Worm (Caenorhabditis elegans) whole organism, young adult: ENCODE results near the gene F14H8.5.
A peak's percentile ranks its signal among the peaks of the same experiment; 100 is the strongest.

Experiments
- C17E4.6 ChIP-seq: fragments of 200-800 bp; sonication (Bioruptor generic); IDR thresholded peaks from 2 replicates; pipeline ENCODE4 v1.3.6; 2022; ENCODE audit warnings: missing genetic modification reagents, missing genetic modification characterization, missing compliant biosample characterization
- F57A8.1 ChIP-seq: fragments of 200-800 bp; sonication (Bioruptor generic); optimal IDR thresholded peaks from 2 replicates; lab custom pipeline; 2018; ENCODE audit warnings: mild to moderate bottlenecking, missing genetic modification characterization, moderate library complexity, missing compliant biosample characterization
- K11D2.4 ChIP-seq: fragments of 200-800 bp; sonication (Bioruptor generic); IDR thresholded peaks from 2 replicates; pipeline ENCODE4 v1.3.6; 2022; ENCODE audit warnings: missing genetic modification reagents, missing genetic modification characterization, missing compliant biosample characterization
- T07F8.4 ChIP-seq: sonication (generic microtip); optimal IDR thresholded peaks from 2 replicates; lab custom pipeline; 2016; ENCODE audit warnings: mild to moderate bottlenecking, missing genetic modification characterization, moderate library complexity, missing compliant biosample characterization
- T26A5.8 ChIP-seq: sonication (generic microtip); optimal IDR thresholded peaks from 2 replicates; lab custom pipeline; 2016; ENCODE audit warnings: missing genetic modification characterization, missing compliant biosample characterization
- Y67H2A.10 ChIP-seq: fragments of 200-800 bp; sonication (Bioruptor generic); conservative IDR thresholded peaks from 2 replicates; pipeline ENCODE4 v1.3.6; 2022; ENCODE audit warnings: missing genetic modification reagents, missing genetic modification characterization, missing compliant biosample characterization
- Y79H2A.3 ChIP-seq: fragments of 200-800 bp; sonication (Bioruptor generic); conservative IDR thresholded peaks from 2 replicates; pipeline ENCODE4 v1.3.6; 2022; ENCODE audit warnings: missing genetic modification reagents, missing genetic modification characterization, missing compliant biosample characterization
- Y95B8A.8 ChIP-seq: fragments of 200-800 bp; sonication (Bioruptor generic); IDR thresholded peaks from 2 replicates; pipeline ENCODE4 v1.3.6; 2022; ENCODE audit warnings: missing genetic modification reagents, missing genetic modification characterization, missing compliant biosample characterization
- ama-1 ChIP-seq, 3 experiments: fragments of 150-350 bp in 1 of 3; sonication (generic microtip) in 2 of 3; optimal IDR thresholded peaks; 2 replicates each; lab custom pipeline; 2014 to 2018; ENCODE audit warnings: missing biosample characterization in 2 of 3, missing genetic modification characterization in 2 of 3, missing genetic modification reagents in 2 of 3
- aptf-3 ChIP-seq: fragments of 200-800 bp; sonication (Bioruptor generic); IDR thresholded peaks from 2 replicates; pipeline ENCODE4 v1.3.6; 2022; ENCODE audit warnings: missing genetic modification characterization, missing compliant biosample characterization
- attf-3 ChIP-seq: fragments of 200-800 bp; sonication (Bioruptor generic); conservative IDR thresholded peaks from 2 replicates; pipeline ENCODE4 v1.3.6; 2022; ENCODE audit warnings: missing genetic modification reagents, missing genetic modification characterization, missing compliant biosample characterization
- attf-5 ChIP-seq: fragments of 200-800 bp; sonication (Bioruptor generic); optimal IDR thresholded peaks from 2 replicates; lab custom pipeline; 2018; ENCODE audit warnings: mild to moderate bottlenecking, missing genetic modification characterization, missing compliant biosample characterization
- attf-6 ChIP-seq: fragments of 200-800 bp; sonication (Bioruptor generic); IDR thresholded peaks from 2 replicates; pipeline ENCODE4 v1.3.6; 2022; ENCODE audit warnings: missing genetic modification reagents, missing genetic modification characterization, missing compliant biosample characterization
- ceh-100 ChIP-seq: fragments of 200-800 bp; sonication (Bioruptor generic); IDR thresholded peaks from 2 replicates; pipeline ENCODE4 v1.3.6; 2022; ENCODE audit warnings: missing genetic modification reagents, missing genetic modification characterization, missing compliant biosample characterization
- ceh-79 ChIP-seq: sonication (generic microtip); optimal IDR thresholded peaks from 2 replicates; lab custom pipeline; 2017; ENCODE audit warnings: mild to moderate bottlenecking, missing genetic modification characterization, missing compliant biosample characterization
- chd-7 ChIP-seq: sonication (generic microtip); optimal IDR thresholded peaks from 2 replicates; lab custom pipeline; 2016; ENCODE audit warnings: mild to moderate bottlenecking, missing genetic modification characterization, moderate library complexity, missing compliant biosample characterization
- dpff-1 ChIP-seq: sonication (generic microtip); optimal IDR thresholded peaks from 2 replicates; lab custom pipeline; 2017; ENCODE audit warnings: mild to moderate bottlenecking, missing genetic modification characterization, missing compliant biosample characterization
- dpl-1 ChIP-seq: fragments of 150-350 bp; optimal IDR thresholded peaks from 2 replicates; lab custom pipeline; 2014; ENCODE audit warnings: missing biosample characterization, missing genetic modification reagents, missing genetic modification characterization
- egl-18 ChIP-seq: fragments of 200-800 bp; sonication (Bioruptor generic); IDR thresholded peaks from 2 replicates; pipeline ENCODE4 v1.3.6; 2022; ENCODE audit warnings: missing genetic modification reagents, missing genetic modification characterization, missing compliant biosample characterization
- egl-44 ChIP-seq: fragments of 200-800 bp; sonication (Bioruptor generic); IDR thresholded peaks from 2 replicates; pipeline ENCODE4 v1.3.6; 2022; ENCODE audit warnings: missing genetic modification reagents, missing genetic modification characterization, missing compliant biosample characterization
- ekl-4 ChIP-seq: fragments of 200-800 bp; sonication (Bioruptor generic); IDR thresholded peaks from 2 replicates; pipeline ENCODE4 v1.3.6; 2022; ENCODE audit warnings: missing genetic modification reagents, missing genetic modification characterization, missing compliant biosample characterization
- fkh-3 ChIP-seq: sonication (generic microtip); optimal IDR thresholded peaks from 2 replicates; lab custom pipeline; 2016; ENCODE audit warnings: mild to moderate bottlenecking, missing genetic modification characterization, missing compliant biosample characterization
- gei-17 ChIP-seq: fragments of 200-800 bp; sonication (Bioruptor generic); optimal IDR thresholded peaks from 2 replicates; lab custom pipeline; 2018; ENCODE audit warnings: mild to moderate bottlenecking, missing genetic modification characterization, missing compliant biosample characterization
- hlh-12 ChIP-seq: sonication (generic microtip); optimal IDR thresholded peaks from 2 replicates; lab custom pipeline; 2016; ENCODE audit warnings: missing genetic modification characterization, missing compliant biosample characterization
- lag-1 ChIP-seq: fragments of 200-800 bp; sonication (Bioruptor generic); IDR thresholded peaks from 2 replicates; pipeline ENCODE4 v1.3.6; 2022; ENCODE audit warnings: missing genetic modification reagents, missing genetic modification characterization, missing compliant biosample characterization
- lin-40 ChIP-seq: sonication (generic microtip); optimal IDR thresholded peaks from 2 replicates; lab custom pipeline; 2016; ENCODE audit warnings: missing genetic modification characterization, mild to moderate bottlenecking, missing compliant biosample characterization, missing genotype, missing genetic modification reagents
- lin-54 ChIP-seq: fragments of 200-800 bp; sonication (Bioruptor generic); optimal IDR thresholded peaks from 2 replicates; lab custom pipeline; 2018; ENCODE audit warnings: mild to moderate bottlenecking, missing genetic modification characterization, missing compliant biosample characterization
- lir-1 ChIP-seq: fragments of 200-800 bp; sonication (Bioruptor generic); conservative IDR thresholded peaks from 2 replicates; pipeline ENCODE4 v1.3.6; 2022; ENCODE audit warnings: missing genetic modification reagents, missing genetic modification characterization, missing compliant biosample characterization
- lsl-1 ChIP-seq: fragments of 200-800 bp; sonication (Bioruptor generic); optimal IDR thresholded peaks from 2 replicates; lab custom pipeline; 2018; ENCODE audit warnings: mild to moderate bottlenecking, missing genetic modification characterization, moderate library complexity, missing compliant biosample characterization
- madf-10 ChIP-seq: sonication (generic microtip); optimal IDR thresholded peaks from 2 replicates; lab custom pipeline; 2016; ENCODE audit warnings: mild to moderate bottlenecking, missing genetic modification characterization, missing compliant biosample characterization
- mcd-1 ChIP-seq: fragments of 200-800 bp; sonication (Bioruptor generic); IDR thresholded peaks from 2 replicates; pipeline ENCODE4 v1.3.6; 2022; ENCODE audit warnings: missing genetic modification reagents, missing genetic modification characterization, missing compliant biosample characterization
- nfya-1 ChIP-seq: sonication (generic microtip); optimal IDR thresholded peaks from 2 replicates; lab custom pipeline; 2017; ENCODE audit warnings: antibody characterized with exemption, missing compliant biosample characterization, missing genetic modification characterization, borderline replicate concordance; ENCODE audit not compliant: insufficient read depth
- nhr-27 ChIP-seq: fragments of 200-800 bp; sonication (Bioruptor generic); optimal IDR thresholded peaks from 2 replicates; lab custom pipeline; 2018; ENCODE audit warnings: mild to moderate bottlenecking, missing genetic modification characterization, moderate library complexity, missing compliant biosample characterization
- pha-4 ChIP-seq: fragments of 150-350 bp; sonication (generic microtip); optimal IDR thresholded peaks from 2 replicates; lab custom pipeline; 2014; ENCODE audit warnings: missing biosample characterization, missing genetic modification reagents, missing genetic modification characterization
- snpc-1.1 ChIP-seq: sonication (generic microtip); optimal IDR thresholded peaks from 2 replicates; lab custom pipeline; 2017; ENCODE audit warnings: missing genetic modification characterization, mild to moderate bottlenecking, missing compliant biosample characterization, antibody characterized with exemption, moderate library complexity, missing genotype, missing genetic modification reagents; ENCODE audit not compliant: insufficient read depth
- snpc-3.4 ChIP-seq: sonication (generic microtip); optimal IDR thresholded peaks from 2 replicates; lab custom pipeline; 2017; ENCODE audit warnings: missing genetic modification characterization, mild to moderate bottlenecking, missing compliant biosample characterization, antibody characterized with exemption, moderate library complexity, missing genotype, missing genetic modification reagents
- somi-1 ChIP-seq: fragments of 200-800 bp; sonication (Bioruptor generic); optimal IDR thresholded peaks from 2 replicates; lab custom pipeline; 2018; ENCODE audit warnings: mild to moderate bottlenecking, missing genetic modification characterization, missing compliant biosample characterization
- unc-62 ChIP-seq: fragments of 150-350 bp; optimal IDR thresholded peaks from 2 replicates; lab custom pipeline; 2014; ENCODE audit warnings: missing biosample characterization, missing genetic modification reagents, missing genetic modification characterization
- xnd-1 ChIP-seq: sonication (generic microtip); optimal IDR thresholded peaks from 2 replicates; lab custom pipeline; 2016; ENCODE audit warnings: missing genotype, missing genetic modification reagents, missing genetic modification characterization, missing compliant biosample characterization
- zfh-2 ChIP-seq: fragments of 200-800 bp; sonication (Bioruptor generic); conservative IDR thresholded peaks from 2 replicates; pipeline ENCODE4 v1.3.6; 2022; ENCODE audit warnings: missing genetic modification reagents, missing genetic modification characterization, missing compliant biosample characterization
- zim-3 ChIP-seq: sonication (generic microtip); optimal IDR thresholded peaks from 2 replicates; lab custom pipeline; 2017; ENCODE audit warnings: mild to moderate bottlenecking, missing genetic modification characterization, moderate library complexity, missing compliant biosample characterization
- ztf-26 ChIP-seq: sonication (generic microtip); optimal IDR thresholded peaks from 2 replicates; lab custom pipeline; 2017; ENCODE audit warnings: missing genetic modification characterization, missing compliant biosample characterization

Gene F14H8.5

ce11 chrV:15016795-15017429 lies 3.9 kb upstream of the F14H8.5 start:
- no peak for TF ChIP-seq gei-17 (GFP tag; lab: Kevin White, UChicago)
- no peak for TF ChIP-seq C17E4.6
- no peak for TF ChIP-seq attf-5 (GFP tag; lab: Kevin White, UChicago)
- TF ChIP-seq pha-4 (tag; lab: Kevin White, UChicago) = no peak
- TF ChIP-seq lir-1 (GFP tag; lab: Robert Waterston, UW) = no peak
- no peak for TF ChIP-seq Y79H2A.3 (GFP tag; lab: Robert Waterston, UW)
- TF ChIP-seq ama-1 (optimal IDR thresholded peaks at IDR 0.05; lab: Kevin White, UChicago) = no peak
- no peak for TF ChIP-seq ama-1 (GFP tag; optimal IDR thresholded peaks at IDR 0.05; lab: Kevin White, UChicago)
- TF ChIP-seq snpc-3.4 (tag; lab: Kevin White, UChicago) = no peak

- no peak for TF ChIP-seq egl-18 (GFP tag; lab: Robert Waterston, UW)
- TF ChIP-seq zim-3 (tag; lab: Kevin White, UChicago) = no peak
- TF ChIP-seq T07F8.4 (tag; lab: Kevin White, UChicago) = no peak
- no peak for TF ChIP-seq chd-7 (tag; lab: Kevin White, UChicago)
- no peak for TF ChIP-seq fkh-3 (tag; lab: Kevin White, UChicago)
- no peak for TF ChIP-seq mcd-1 (GFP tag; lab: Robert Waterston, UW)
- no peak for TF ChIP-seq Y67H2A.10 (GFP tag; lab: Robert Waterston, UW)
- TF ChIP-seq ztf-26 (tag; lab: Kevin White, UChicago) = no peak
- no peak for TF ChIP-seq lir-1 (GFP tag; lab: Robert Waterston, UW)
- TF ChIP-seq lin-40 = no peak
- no peak for TF ChIP-seq lin-54
- TF ChIP-seq unc-62 (GFP tag; lab: Kevin White, UChicago) = no peak
- TF ChIP-seq hlh-12 (tag; lab: Kevin White, UChicago) = no peak
- TF ChIP-seq dpff-1 = no peak
- no peak for TF ChIP-seq xnd-1 (tag; lab: Kevin White, UChicago)
- TF ChIP-seq pha-4 (tag; lab: Kevin White, UChicago) = no peak
- TF ChIP-seq somi-1 = no peak
- TF ChIP-seq T26A5.8 (tag; lab: Kevin White, UChicago) = no peak
- no peak for TF ChIP-seq attf-6 (GFP tag; lab: Robert Waterston, UW)
Observed at ce11 chrV:15020229-15020628, 603 bp upstream of the F14H8.5 start, which contains the start of gene F14H8.2. Gene F14H8.2, minus strand, starts transcription at chrV:15020329.

- TF ChIP-seq egl-44 = no peak
- no peak for TF ChIP-seq T26A5.8 (tag; lab: Kevin White, UChicago)
- TF ChIP-seq lag-1 (GFP tag; lab: Robert Waterston, UW) = no peak
- no peak for TF ChIP-seq F57A8.1 (GFP tag; lab: Kevin White, UChicago)
- no peak for TF ChIP-seq lsl-1 (GFP tag; lab: Kevin White, UChicago)
- TF ChIP-seq K11D2.4 (GFP tag; lab: Robert Waterston, UW) = no peak
- TF ChIP-seq dpl-1 = no peak
- no peak for TF ChIP-seq pha-4 (tag; lab: Kevin White, UChicago)
Observed at ce11 chrV:15023544-15023943, 2.7 kb downstream of the F14H8.5 start, which contains the start of gene F14H8.4. Gene F14H8.4, plus strand, starts transcription at chrV:15023844.

- TF ChIP-seq egl-44 (no peak), gei-17 (GFP tag; lab: Kevin White, UChicago) (no peak), nhr-27 (no peak), Y95B8A.8 (GFP tag; lab: Robert Waterston, UW) (no peak), madf-10 (tag; lab: Kevin White, UChicago) (no peak), snpc-1.1 (tag; lab: Kevin White, UChicago) (peak; percentile 97), ceh-79 (tag; lab: Kevin White, UChicago) (no peak), attf-3 (GFP tag; lab: Robert Waterston, UW) (no peak), attf-6 (GFP tag; lab: Robert Waterston, UW) (peak; percentile 72), xnd-1 (tag; lab: Kevin White, UChicago) (peak; percentile 46), zfh-2 (GFP tag; lab: Robert Waterston, UW) (no peak), snpc-3.4 (tag; lab: Kevin White, UChicago) (peak; percentile 96), nfya-1 (no peak), ceh-100 (peak; percentile 60), ekl-4 (GFP tag; lab: Robert Waterston, UW) (peak; percentile 77; the same call in 1 of the 2 replicates), aptf-3 (no peak)
Observed at ce11 chrV:15028896-15029519, 8.2 kb downstream of the F14H8.5 start, which contains the start of gene F14H8.8. Gene F14H8.8, plus strand, starts transcription at chrV:15029469.
